Worm (Caenorhabditis elegans) whole organism, L2 larva: ENCODE measurements around the gene R02C2.1.

Experiments
- C34F6.9 ChIP-seq: fragments of 150-350 bp; optimal IDR thresholded peaks from 2 replicates; lab custom pipeline; 2014; ENCODE audit warnings: missing biosample characterization, missing genetic modification characterization
- F13H6.1 ChIP-seq: sonication (generic microtip); optimal IDR thresholded peaks from 2 replicates; lab custom pipeline; 2016; ENCODE audit warnings: missing genetic modification characterization, missing compliant biosample characterization
- R02D3.7 ChIP-seq: fragments of 150-350 bp; optimal IDR thresholded peaks from 2 replicates; lab custom pipeline; 2014; ENCODE audit warnings: missing biosample characterization, missing genetic modification characterization
- Y55F3AM.14 ChIP-seq: fragments of 200-800 bp; sonication (Bioruptor generic); optimal IDR thresholded peaks from 2 replicates; lab custom pipeline; 2018; ENCODE audit warnings: mild to moderate bottlenecking, missing genetic modification characterization, missing compliant biosample characterization
- ZK546.5 ChIP-seq: sonication (generic microtip); optimal IDR thresholded peaks from 2 replicates; lab custom pipeline; 2017; ENCODE audit warnings: missing biosample characterization, missing genetic modification characterization
- ama-1 ChIP-seq: fragments of 150-350 bp; optimal IDR thresholded peaks from 2 replicates; lab custom pipeline; 2018; ENCODE audit warnings: inconsistent platforms
- ceh-16 ChIP-seq: fragments of 150-350 bp; optimal IDR thresholded peaks from 2 replicates; lab custom pipeline; 2014; ENCODE audit warnings: missing biosample characterization, missing genetic modification characterization
- crh-2 ChIP-seq: sonication (generic microtip); optimal IDR thresholded peaks from 2 replicates; lab custom pipeline; 2017; ENCODE audit warnings: missing biosample characterization, missing genetic modification characterization
- dmd-4 ChIP-seq: sonication (generic microtip); optimal IDR thresholded peaks from 2 replicates; lab custom pipeline; 2017; ENCODE audit warnings: missing biosample characterization, missing genetic modification characterization
- egl-27 ChIP-seq: sonication (generic microtip); optimal IDR thresholded peaks from 3 replicates; lab custom pipeline; 2017; ENCODE audit warnings: missing biosample characterization, missing genetic modification reagents, missing genetic modification characterization
- elt-1 ChIP-seq: fragments of 150-350 bp; optimal IDR thresholded peaks from 2 replicates; lab custom pipeline; 2014; ENCODE audit warnings: missing biosample characterization, missing genetic modification characterization
- elt-3 ChIP-seq: sonication (generic microtip); optimal IDR thresholded peaks from 2 replicates; lab custom pipeline; 2017; ENCODE audit warnings: missing biosample characterization, missing genetic modification characterization
- fos-1 ChIP-seq: fragments of 150-350 bp; optimal IDR thresholded peaks from 2 replicates; lab custom pipeline; 2014; ENCODE audit warnings: missing biosample characterization, missing genetic modification characterization
- gmeb-1 ChIP-seq: fragments of 150-350 bp; optimal IDR thresholded peaks from 2 replicates; lab custom pipeline; 2014; ENCODE audit warnings: missing biosample characterization, missing genetic modification characterization
- lin-13 ChIP-seq: fragments of 150-350 bp; optimal IDR thresholded peaks from 2 replicates; lab custom pipeline; 2014; ENCODE audit warnings: missing biosample characterization, missing genetic modification reagents, missing genetic modification characterization
- lin-39 ChIP-seq: fragments of 150-350 bp; optimal IDR thresholded peaks from 2 replicates; lab custom pipeline; 2014; ENCODE audit warnings: missing biosample characterization, missing genetic modification reagents, missing genetic modification characterization
- lsy-2 ChIP-seq, 2 experiments: fragments of 150-350 bp in 1 of 2; sonication (generic microtip) in 1 of 2; optimal IDR thresholded peaks; 2 replicates each; lab custom pipeline; 2014 to 2017; ENCODE audit warnings: missing biosample characterization in 2 of 2, missing genetic modification characterization in 2 of 2
- mab-5 ChIP-seq: fragments of 150-350 bp; optimal IDR thresholded peaks from 2 replicates; lab custom pipeline; 2014; ENCODE audit warnings: missing biosample characterization, missing genetic modification characterization
- mdl-1 ChIP-seq, 2 experiments: fragments of 150-350 bp in 1 of 2; sonication (generic microtip) in 1 of 2; optimal IDR thresholded peaks; 2 replicates each; lab custom pipeline; 2017; ENCODE audit warnings: missing biosample characterization in 2 of 2, missing genetic modification characterization in 2 of 2
- nhr-10 ChIP-seq: sonication (generic microtip); optimal IDR thresholded peaks from 2 replicates; lab custom pipeline; 2017; ENCODE audit warnings: missing biosample characterization, missing genetic modification characterization
- nhr-11 ChIP-seq: fragments of 150-350 bp; optimal IDR thresholded peaks from 2 replicates; lab custom pipeline; 2014; ENCODE audit warnings: missing biosample characterization, missing genetic modification characterization
- nhr-129 ChIP-seq: fragments of 150-350 bp; optimal IDR thresholded peaks from 2 replicates; lab custom pipeline; 2014; ENCODE audit warnings: missing biosample characterization, missing genetic modification characterization
- nhr-21 ChIP-seq: fragments of 150-350 bp; optimal IDR thresholded peaks from 2 replicates; lab custom pipeline; 2014; ENCODE audit warnings: missing biosample characterization, missing genetic modification characterization
- nhr-23 ChIP-seq: fragments of 150-350 bp; optimal IDR thresholded peaks from 2 replicates; lab custom pipeline; 2014; ENCODE audit warnings: missing biosample characterization, missing genetic modification reagents, missing genetic modification characterization
- nhr-25 ChIP-seq: fragments of 150-350 bp; sonication (generic microtip); optimal IDR thresholded peaks from 3 replicates; lab custom pipeline; 2014; ENCODE audit warnings: missing biosample characterization, missing genetic modification characterization
- nhr-6 ChIP-seq: fragments of 150-350 bp; optimal IDR thresholded peaks from 2 replicates; lab custom pipeline; 2014; ENCODE audit warnings: missing biosample characterization, missing genetic modification characterization
- nhr-77 ChIP-seq: fragments of 150-350 bp; optimal IDR thresholded peaks from 2 replicates; lab custom pipeline; 2014; ENCODE audit warnings: missing biosample characterization, missing genetic modification characterization
- peb-1 ChIP-seq: fragments of 150-350 bp; optimal IDR thresholded peaks from 2 replicates; lab custom pipeline; 2014; ENCODE audit warnings: missing biosample characterization, missing genetic modification characterization
- sem-4 ChIP-seq: fragments of 150-350 bp; optimal IDR thresholded peaks from 2 replicates; lab custom pipeline; 2014; ENCODE audit warnings: missing biosample characterization, missing genetic modification reagents, missing genetic modification characterization
- sma-3 ChIP-seq: sonication (generic microtip); optimal IDR thresholded peaks from 2 replicates; lab custom pipeline; 2016; ENCODE audit warnings: missing genetic modification reagents, missing genetic modification characterization, missing compliant biosample characterization
- sma-9 ChIP-seq, 2 experiments: fragments of 150-350 bp in 1 of 2; sonication (generic microtip) in 1 of 2; optimal IDR thresholded peaks; 2 replicates each; lab custom pipeline; 2014 to 2016; ENCODE audit warnings: missing genetic modification characterization in 2 of 2, mild to moderate bottlenecking in 1 of 2, missing biosample characterization in 1 of 2, missing compliant biosample characterization in 1 of 2, missing genetic modification reagents in 1 of 2, moderate library complexity in 1 of 2
- snpc-4 ChIP-seq: fragments of 150-350 bp; optimal IDR thresholded peaks from 2 replicates; lab custom pipeline; 2014; ENCODE audit warnings: missing biosample characterization, missing genetic modification characterization
- unc-39 ChIP-seq: fragments of 150-350 bp; optimal IDR thresholded peaks from 2 replicates; lab custom pipeline; 2014; ENCODE audit warnings: missing biosample characterization, missing genetic modification characterization
- unc-55 ChIP-seq: fragments of 150-350 bp; sonication (generic microtip); optimal IDR thresholded peaks from 3 replicates; lab custom pipeline; 2014; ENCODE audit warnings: missing biosample characterization, missing genetic modification reagents, missing genetic modification characterization
- unc-62 ChIP-seq: fragments of 150-350 bp; optimal IDR thresholded peaks from 2 replicates; lab custom pipeline; 2014; ENCODE audit warnings: missing biosample characterization, missing genetic modification reagents, missing genetic modification characterization
- zag-1 ChIP-seq: fragments of 150-350 bp; optimal IDR thresholded peaks from 2 replicates; lab custom pipeline; 2014; ENCODE audit warnings: missing biosample characterization, missing genetic modification characterization
- ztf-1 ChIP-seq: fragments of 200-800 bp; sonication (Bioruptor generic); conservative IDR thresholded peaks from 2 replicates; pipeline ENCODE4 v1.3.6; 2022; ENCODE audit warnings: missing genetic modification characterization, missing compliant biosample characterization
- ztf-11 ChIP-seq: sonication (generic microtip); optimal IDR thresholded peaks from 2 replicates; lab custom pipeline; 2017; ENCODE audit warnings: missing biosample characterization, missing genetic modification characterization
- ztf-4 ChIP-seq: fragments of 150-350 bp; optimal IDR thresholded peaks from 2 replicates; lab custom pipeline; 2014; ENCODE audit warnings: missing biosample characterization, missing genetic modification characterization

Gene R02C2.1

DNA sequence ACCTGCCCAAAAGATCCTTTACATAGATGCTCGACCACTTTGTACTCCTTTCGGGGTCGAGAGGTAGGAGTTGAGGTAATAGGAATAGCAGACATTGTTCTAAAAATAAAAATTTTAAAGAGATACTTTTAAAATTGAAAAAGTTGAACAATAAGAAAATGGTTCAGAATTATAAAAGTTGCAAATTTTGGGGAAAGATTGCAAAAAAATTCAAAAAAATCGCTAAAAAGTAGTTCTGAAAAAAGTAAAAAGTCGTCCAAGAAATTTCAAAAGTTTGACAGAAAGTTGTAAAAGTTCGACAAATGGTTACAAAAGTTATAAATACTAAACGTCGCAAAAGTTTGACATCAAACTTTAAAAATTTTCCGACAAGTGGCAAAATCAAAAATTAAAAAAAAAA, at the start of gene R02C2.1:
Gene R02C2.1 (minus strand): TSS at position 101 of the 400 bp plus-strand sequence.
- no peak for TF ChIP-seq lsy-2 (tag; optimal IDR thresholded peaks at IDR 0.05; lab: Kevin White, UChicago)
- TF ChIP-seq zag-1 (tag; lab: Kevin White, UChicago) = no peak
- no peak for TF ChIP-seq snpc-4
- no peak for TF ChIP-seq nhr-11
- TF ChIP-seq sem-4 (tag; lab: Kevin White, UChicago) = no peak
- no peak for TF ChIP-seq ZK546.5
- no peak for TF ChIP-seq unc-55 (GFP tag; lab: Kevin White, UChicago)
- TF ChIP-seq gmeb-1 (tag; lab: Kevin White, UChicago) = no peak
- TF ChIP-seq ztf-4 (tag; lab: Kevin White, UChicago) = no peak
- TF ChIP-seq nhr-77 (tag; lab: Kevin White, UChicago) = no peak
- TF ChIP-seq unc-62 (GFP tag; lab: Kevin White, UChicago) = no peak
- TF ChIP-seq F13H6.1 (tag; lab: Kevin White, UChicago) = no peak
- no peak for TF ChIP-seq nhr-21 (tag; lab: Kevin White, UChicago)

- TF ChIP-seq unc-55 (GFP tag; lab: Kevin White, UChicago) (no peak), elt-1 (tag; lab: Kevin White, UChicago) (no peak), unc-39 (tag; lab: Kevin White, UChicago) (no peak), ceh-16 (no peak), fos-1 (tag; lab: Kevin White, UChicago) (no peak), nhr-129 (tag; lab: Kevin White, UChicago) (no peak), sma-3 (GFP tag; lab: Kevin White, UChicago) (no peak), nhr-77 (tag; lab: Kevin White, UChicago) (no peak), dmd-4 (tag; lab: Kevin White, UChicago) (no peak), ama-1 (lab: Kevin White, UChicago) (no peak), unc-62 (GFP tag; lab: Kevin White, UChicago) (no peak), Y55F3AM.14 (GFP tag; lab: Kevin White, UChicago) (no peak), lin-39 (no peak), nhr-25 (tag; lab: Kevin White, UChicago) (no peak), R02D3.7 (tag; lab: Kevin White, UChicago) (no peak), crh-2 (tag; lab: Kevin White, UChicago) (no peak), nhr-10 (tag; lab: Kevin White, UChicago) (no peak), ZK546.5 (no peak)
Measured at ce11 chrV:285298-285697, 47.3 kb upstream of the R02C2.1 start.

ce11 chrV:284808-285207, 46.8 kb upstream of the R02C2.1 start:
- no peak for TF ChIP-seq ztf-1 (GFP tag; lab: Robert Waterston, UW)
- no peak for TF ChIP-seq elt-3 (tag; lab: Kevin White, UChicago)
- TF ChIP-seq mdl-1 (tag; optimal IDR thresholded peaks at IDR 0.05; lab: Kevin White, UChicago) = no peak
- TF ChIP-seq sma-9 (GFP tag; optimal IDR thresholded peaks at IDR 0.05; lab: Kevin White, UChicago) = peak; percentile 24
- TF ChIP-seq sma-9 (tag; optimal IDR thresholded peaks at IDR 0.05; lab: Kevin White, UChicago) = no peak
- TF ChIP-seq nhr-25 (tag; lab: Kevin White, UChicago) = no peak
- no peak for TF ChIP-seq crh-2 (tag; lab: Kevin White, UChicago)
- no peak for TF ChIP-seq lin-39
- no peak for TF ChIP-seq Y55F3AM.14 (GFP tag; lab: Kevin White, UChicago)
- TF ChIP-seq ztf-11 (tag; lab: Kevin White, UChicago) = no peak
- peak in 1 of 2 experiments; percentile 21 for TF ChIP-seq lsy-2 (tag; optimal IDR thresholded peaks at IDR 0.05; lab: Kevin White, UChicago)
- no peak for TF ChIP-seq gmeb-1 (tag; lab: Kevin White, UChicago)
- TF ChIP-seq nhr-6 (tag; lab: Kevin White, UChicago) = no peak
- peak; percentile 58 for TF ChIP-seq F13H6.1 (tag; lab: Kevin White, UChicago)
- no peak for TF ChIP-seq nhr-21 (tag; lab: Kevin White, UChicago)
- no peak for TF ChIP-seq unc-39 (tag; lab: Kevin White, UChicago)
- no peak for TF ChIP-seq snpc-4
- TF ChIP-seq zag-1 (tag; lab: Kevin White, UChicago) = no peak
- TF ChIP-seq nhr-129 (tag; lab: Kevin White, UChicago) = peak; percentile 38
- TF ChIP-seq lin-13 (GFP tag; lab: Kevin White, UChicago) = no peak
- TF ChIP-seq C34F6.9 (tag; lab: Kevin White, UChicago) = no peak
- TF ChIP-seq unc-55 (GFP tag; lab: Kevin White, UChicago) = no peak
- no peak for TF ChIP-seq nhr-11
- TF ChIP-seq sma-3 (GFP tag; lab: Kevin White, UChicago) = no peak
- TF ChIP-seq peb-1 (tag; lab: Kevin White, UChicago) = no peak
- no peak for TF ChIP-seq mab-5 (tag; lab: Kevin White, UChicago)
- no peak for TF ChIP-seq fos-1 (tag; lab: Kevin White, UChicago)
- TF ChIP-seq R02D3.7 (tag; lab: Kevin White, UChicago) = no peak
- no peak for TF ChIP-seq egl-27 (tag; lab: Kevin White, UChicago)
- no peak for TF ChIP-seq ceh-16
- no peak for TF ChIP-seq nhr-23 (tag; lab: Kevin White, UChicago)
- TF ChIP-seq, all 48 proteins: peak for 4
